Worm (Caenorhabditis elegans) whole organism, midembryonic: ENCODE results near the gene Y55F3BR.11.

Experiments used
- T22C8.4 ChIP-seq: fragments of 200-800 bp; sonication (Bioruptor generic); IDR thresholded peaks from 2 replicates; pipeline ENCODE4 v1.3.6; 2022; ENCODE audit warnings: missing genetic modification characterization, missing compliant biosample characterization
- ref-1 ChIP-seq: fragments of 200-800 bp; sonication (Bioruptor generic); conservative IDR thresholded peaks from 2 replicates; pipeline ENCODE4 v1.3.6; 2022; ENCODE audit warnings: missing genetic modification reagents, missing genetic modification characterization, missing compliant biosample characterization
- ztf-29 ChIP-seq: fragments of 200-800 bp; sonication (Bioruptor generic); IDR thresholded peaks from 2 replicates; pipeline ENCODE4 v1.3.6; 2022; ENCODE audit warnings: missing genetic modification reagents, missing genetic modification characterization, missing compliant biosample characterization

DNA sequence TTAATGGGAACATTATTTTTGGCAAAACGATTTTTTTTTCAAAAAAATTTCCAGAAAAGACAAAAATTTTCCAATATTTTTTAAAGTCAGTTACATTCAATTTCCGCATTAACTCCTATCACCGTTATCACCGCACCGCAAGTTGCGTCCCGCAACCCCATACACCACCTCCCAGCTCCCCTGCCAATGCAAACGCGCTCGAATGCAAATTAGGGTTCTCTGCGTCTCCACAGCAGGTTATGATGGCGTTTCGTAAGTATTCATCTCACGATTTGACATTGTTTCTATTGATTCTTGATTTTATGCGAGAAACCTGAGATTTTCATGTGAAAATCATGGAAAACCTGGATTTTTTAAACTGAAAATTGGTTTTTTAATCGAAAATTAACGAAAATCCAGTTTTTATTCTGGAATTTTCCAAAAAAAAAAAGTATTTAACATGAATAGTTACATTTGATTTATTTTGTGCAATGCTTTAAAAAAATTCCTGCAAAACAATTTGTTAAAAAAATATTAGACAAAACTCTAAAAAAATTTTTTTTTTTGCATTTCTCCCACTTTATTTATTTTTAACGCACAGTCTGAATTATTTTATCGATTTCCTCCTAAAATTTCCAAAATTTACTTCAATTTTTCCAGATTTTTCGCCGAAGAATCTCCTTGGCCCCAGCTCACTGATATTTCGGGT lies 29.8 kb downstream of the Y55F3BR.11 start, which contains the start of gene mak-2:
- TF ChIP-seq ztf-29 (GFP tag; lab: Robert Waterston, UW): no peak
- TF ChIP-seq ref-1 (GFP tag; lab: Robert Waterston, UW): no peak
- TF ChIP-seq T22C8.4 (GFP tag; lab: Robert Waterston, UW): no peak
